Fruit fly (Drosophila melanogaster) whole organism: Measurements from ENCODE around the gene CG3939.

Experiments used
- EcR ChIP-seq, 2 experiments: fragments of >200 bp; optimal IDR thresholded peaks; 2 replicates each; lab custom pipeline; 2017; ENCODE audit warnings: missing biosample characterization in 2 of 2, missing genetic modification characterization in 2 of 2, missing genetic modification reagents in 2 of 2
- pan ChIP-seq: fragments of >200 bp; optimal IDR thresholded peaks from 2 replicates; lab custom pipeline; 2017

dm6 chrX:3158620-3159019 is 16.2 kb upstream of the CG3939 start:
- TF ChIP-seq pan (no peak), EcR (GFP tag; optimal IDR thresholded peaks at IDR 0.05; lab: Kevin White, UChicago) (no peak)
